Fruit fly (Drosophila melanogaster): Measurements from ENCODE around the gene LPCAT.
A peak's percentile ranks its signal among the peaks of the same experiment; 100 is the strongest.

DNA sequence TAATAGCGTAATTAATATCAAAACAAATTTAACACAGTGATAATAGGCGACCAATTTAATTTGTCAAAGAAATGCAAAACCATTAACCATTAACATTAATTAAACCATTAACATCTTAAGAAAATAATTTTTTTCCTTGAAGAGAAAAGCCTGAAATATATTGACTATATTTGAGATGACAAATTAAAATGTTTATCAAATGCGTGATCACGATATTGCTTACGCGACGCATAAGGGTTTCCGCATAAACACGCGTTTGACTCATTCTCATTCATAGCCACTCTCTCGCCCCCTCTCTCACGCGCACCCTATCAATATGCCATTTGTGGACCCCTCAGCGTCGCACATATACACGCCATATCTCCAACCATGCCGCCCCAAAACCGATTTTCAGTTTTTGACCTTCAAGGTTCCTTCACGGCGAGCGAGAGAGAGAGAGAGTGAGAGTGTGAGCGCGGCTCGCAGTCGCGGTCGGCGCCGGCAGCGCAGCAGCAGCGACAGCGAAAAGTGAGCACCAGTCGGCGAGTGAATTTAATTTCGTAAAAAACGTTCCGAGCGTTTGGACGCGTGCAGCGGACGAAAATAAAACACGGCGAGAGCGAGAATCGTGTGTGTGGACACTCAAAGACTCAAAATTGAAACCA, 5.7 kb upstream of the LPCAT start, which contains the start of gene Hex-A:
- TF ChIP-seq Sp1 (GFP tag; optimal IDR thresholded peaks at IDR 0.05) (peak; percentile 99), Abd-B (GFP tag; optimal IDR thresholded peaks at IDR 0.05) (no peak), psq (GFP tag; optimal IDR thresholded peaks at IDR 0.05) (peak; percentile 88), rgr (GFP tag; optimal IDR thresholded peaks at IDR 0.05) (peak; percentile 96), h (GFP tag; optimal IDR thresholded peaks at IDR 0.05) (peak; percentile 98), fru (GFP tag; optimal IDR thresholded peaks at IDR 0.05) (peak; percentile 98), Dfd (GFP tag; optimal IDR thresholded peaks at IDR 0.05) (peak; percentile 79), jim (GFP tag; optimal IDR thresholded peaks at IDR 0.05) (no peak), tai (GFP tag; optimal IDR thresholded peaks at IDR 0.05) (peak; percentile 85), N (GFP tag; optimal IDR thresholded peaks at IDR 0.05) (no peak)
